Fruit fly (Drosophila melanogaster) whole organism, embryonic: Measurements from ENCODE around the gene CG11596.
A peak's percentile ranks its signal among the peaks of the same experiment; 100 is the strongest.

ENCODE experiments used
- CG10959 ChIP-seq: fragments of 200-800 bp; sonication (Bioruptor generic); IDR thresholded peaks from 2 replicates; pipeline ENCODE4 v1.3.6; 2022; ENCODE audit warnings: missing biosample characterization, missing genetic modification characterization
- CG10979 ChIP-seq: fragments of 200-800 bp; sonication (Bioruptor generic); optimal IDR thresholded peaks from 2 replicates; lab custom pipeline; 2018; ENCODE audit warnings: missing biosample characterization, mild to moderate bottlenecking, missing genetic modification characterization, moderate library complexity
- CG11247 ChIP-seq: fragments of 200-800 bp; sonication (Bioruptor generic); IDR thresholded peaks from 2 replicates; pipeline ENCODE4 v1.3.6; 2022; ENCODE audit warnings: missing biosample characterization, missing genetic modification characterization
- CG11696 ChIP-seq: fragments of 200-800 bp; sonication (Bioruptor generic); IDR thresholded peaks from 2 replicates; pipeline ENCODE4 v1.3.6; 2022; ENCODE audit warnings: missing biosample characterization, missing genetic modification characterization
- CG13296 ChIP-seq: fragments of 200-800 bp; sonication (Bioruptor generic); optimal IDR thresholded peaks from 3 replicates; lab custom pipeline; 2018; ENCODE audit warnings: missing biosample characterization, mild to moderate bottlenecking, missing genetic modification characterization
- CG13894 ChIP-seq: fragments of 200-800 bp; sonication (Bioruptor generic); optimal IDR thresholded peaks from 3 replicates; lab custom pipeline; 2018; ENCODE audit warnings: missing biosample characterization, mild to moderate bottlenecking, missing genetic modification characterization, moderate library complexity
- CG16815 ChIP-seq: fragments of 200-800 bp; sonication (Bioruptor generic); optimal IDR thresholded peaks from 3 replicates; lab custom pipeline; 2017; ENCODE audit warnings: missing biosample characterization, mild to moderate bottlenecking, missing genetic modification characterization
- CG17328 ChIP-seq: fragments of 200-800 bp; sonication (Bioruptor generic); IDR thresholded peaks from 2 replicates; pipeline ENCODE4 v1.3.6; 2022; ENCODE audit warnings: missing biosample characterization, missing genetic modification characterization
- CG2202 ChIP-seq: fragments of 200-800 bp; sonication (Bioruptor generic); optimal IDR thresholded peaks from 2 replicates; lab custom pipeline; 2018; ENCODE audit warnings: missing biosample characterization, mild to moderate bottlenecking, missing genetic modification characterization
- CG34422 ChIP-seq: fragments of 200-800 bp; sonication (Bioruptor generic); IDR thresholded peaks from 3 replicates; pipeline ENCODE4 v1.3.6; 2022; ENCODE audit warnings: missing biosample characterization, missing genetic modification characterization
- CG4820 ChIP-seq: fragments of 200-800 bp; sonication (Bioruptor generic); optimal IDR thresholded peaks from 3 replicates; lab custom pipeline; 2016; ENCODE audit warnings: missing biosample characterization, missing genetic modification characterization
- CG4854 ChIP-seq: fragments of 200-800 bp; sonication (Bioruptor generic); optimal IDR thresholded peaks from 2 replicates; lab custom pipeline; 2016; ENCODE audit warnings: missing biosample characterization, missing genetic modification characterization, inconsistent platforms
- CG6272 ChIP-seq: fragments of 200-800 bp; sonication (Bioruptor generic); IDR thresholded peaks from 2 replicates; pipeline ENCODE4 v1.3.6; 2022; ENCODE audit warnings: missing biosample characterization, missing genetic modification characterization
- CG6683 ChIP-seq: fragments of 200-800 bp; sonication (Bioruptor generic); optimal IDR thresholded peaks from 2 replicates; lab custom pipeline; 2017; ENCODE audit warnings: missing biosample characterization, mild to moderate bottlenecking, missing genetic modification characterization, missing genetic modification reagents
- CG6765 ChIP-seq: fragments of 200-800 bp; sonication (Bioruptor generic); optimal IDR thresholded peaks from 3 replicates; lab custom pipeline; 2017; ENCODE audit warnings: missing biosample characterization, mild to moderate bottlenecking, missing genetic modification characterization
- CG6791 ChIP-seq: fragments of 200-800 bp; sonication (Bioruptor generic); IDR thresholded peaks from 3 replicates; pipeline ENCODE4 v1.3.6; 2022; ENCODE audit warnings: missing biosample characterization, missing genetic modification characterization; ENCODE audit not compliant: partially characterized antibody
- CG6813 ChIP-seq: fragments of 200-800 bp; sonication (Bioruptor generic); optimal IDR thresholded peaks from 2 replicates; lab custom pipeline; 2017; ENCODE audit warnings: missing biosample characterization, missing genetic modification characterization, mild to moderate bottlenecking, moderate library complexity, missing genetic modification reagents
- CG7745 ChIP-seq: fragments of 200-800 bp; sonication (Bioruptor generic); optimal IDR thresholded peaks from 2 replicates; lab custom pipeline; 2018; ENCODE audit warnings: missing biosample characterization, mild to moderate bottlenecking, missing genetic modification characterization, moderate library complexity
- CG7963 ChIP-seq: fragments of 200-800 bp; sonication (Bioruptor generic); IDR thresholded peaks from 3 replicates; pipeline ENCODE4 v1.3.6; 2022; ENCODE audit warnings: missing biosample characterization, missing genetic modification characterization; ENCODE audit not compliant: partially characterized antibody
- CG8478 ChIP-seq: fragments of >200 bp; optimal IDR thresholded peaks from 2 replicates; lab custom pipeline; 2018
- CG9817 ChIP-seq: fragments of 200-800 bp; sonication (Bioruptor generic); optimal IDR thresholded peaks from 2 replicates; lab custom pipeline; 2018; ENCODE audit warnings: missing biosample characterization, mild to moderate bottlenecking, missing genetic modification characterization, moderate library complexity
- Eip74EF ChIP-seq, 2 experiments: fragments of 200-800 bp in 1 of 2; fragments of >200 bp in 1 of 2; sonication (Bioruptor generic) in 1 of 2; optimal IDR thresholded peaks; 2 replicates each; lab custom pipeline; 2017 to 2019; ENCODE audit warnings: missing biosample characterization in 2 of 2, missing genetic modification characterization in 2 of 2, mild to moderate bottlenecking in 1 of 2, moderate library complexity in 1 of 2
- Gug ChIP-seq: fragments of 200-800 bp; sonication (Bioruptor generic); IDR thresholded peaks from 4 replicates; pipeline ENCODE4 v1.3.6; 2022; ENCODE audit warnings: missing biosample characterization, missing genetic modification characterization
- HmgD ChIP-seq: fragments of 200-800 bp; sonication (Bioruptor generic); optimal IDR thresholded peaks from 3 replicates; lab custom pipeline; 2016; ENCODE audit warnings: missing biosample characterization, missing genetic modification characterization
- Hr51 ChIP-seq, 2 experiments: fragments of 200-800 bp; sonication (Bioruptor generic); optimal IDR thresholded peaks; 2 replicates in 1 of 2; 3 replicates in 1 of 2; lab custom pipeline; 2016 to 2018; ENCODE audit warnings: missing biosample characterization in 2 of 2, missing genetic modification characterization in 2 of 2, mild to moderate bottlenecking in 1 of 2, moderate library complexity in 1 of 2
- Hsf ChIP-seq: fragments of 200-800 bp; sonication (Bioruptor generic); optimal IDR thresholded peaks from 3 replicates; lab custom pipeline; 2016; ENCODE audit warnings: missing biosample characterization, missing genetic modification characterization
- MESR4 ChIP-seq: fragments of 200-800 bp; sonication (Bioruptor generic); optimal IDR thresholded peaks from 2 replicates; lab custom pipeline; 2018; ENCODE audit warnings: missing biosample characterization, mild to moderate bottlenecking, missing genetic modification characterization, moderate library complexity
- ase ChIP-seq: fragments of 200-800 bp; sonication (Bioruptor generic); IDR thresholded peaks from 3 replicates; pipeline ENCODE4 v1.3.6; 2022; ENCODE audit warnings: missing biosample characterization, missing genetic modification characterization
- cad ChIP-seq: fragments of >200 bp; optimal IDR thresholded peaks from 2 replicates; lab custom pipeline; 2017; ENCODE audit warnings: missing biosample characterization, missing genetic modification characterization
- cg ChIP-seq: fragments of 200-800 bp; sonication (Bioruptor generic); optimal IDR thresholded peaks from 3 replicates; lab custom pipeline; 2019; ENCODE audit warnings: missing biosample characterization, mild to moderate bottlenecking, missing genetic modification characterization, moderate library complexity
- dimm ChIP-seq: fragments of 200-800 bp; sonication (Bioruptor generic); IDR thresholded peaks from 2 replicates; pipeline ENCODE4 v1.3.6; 2022; ENCODE audit warnings: missing biosample characterization, missing genetic modification characterization
- eve ChIP-seq, 2 experiments: fragments of >200 bp; optimal IDR thresholded peaks; 2 replicates each; lab custom pipeline; 2017; ENCODE audit warnings: missing biosample characterization in 2 of 2, missing genetic modification characterization in 2 of 2
- gce ChIP-seq: fragments of 200-800 bp; sonication (Bioruptor generic); IDR thresholded peaks from 3 replicates; pipeline ENCODE4 v1.3.6; 2022; ENCODE audit warnings: missing biosample characterization, missing genetic modification characterization
- h ChIP-seq: fragments of >200 bp; optimal IDR thresholded peaks from 2 replicates; lab custom pipeline; 2017
- hkb ChIP-seq, 2 experiments: fragments of 200-800 bp in 1 of 2; fragments of >200 bp in 1 of 2; sonication (Bioruptor generic) in 1 of 2; IDR thresholded peaks in 1 of 2; optimal IDR thresholded peaks in 1 of 2; 2 replicates each; pipeline versions ENCODE4 v1.3.6 to Lab custom; 2017 to 2022; ENCODE audit warnings: missing biosample characterization in 1 of 2, missing genetic modification characterization in 1 of 2
- kni ChIP-seq: fragments of 200-800 bp; sonication (Bioruptor generic); optimal IDR thresholded peaks from 3 replicates; lab custom pipeline; 2017; ENCODE audit warnings: mild to moderate bottlenecking, missing biosample characterization, missing genetic modification reagents, missing genetic modification characterization
- lab ChIP-seq: fragments of 200-800 bp; sonication (Bioruptor generic); optimal IDR thresholded peaks from 3 replicates; lab custom pipeline; 2017; ENCODE audit warnings: missing biosample characterization, missing genetic modification characterization, mild to moderate bottlenecking, moderate library complexity, missing genetic modification reagents
- luna ChIP-seq: fragments of 200-800 bp; sonication (Bioruptor generic); optimal IDR thresholded peaks from 2 replicates; lab custom pipeline; 2016; ENCODE audit warnings: missing biosample characterization, missing genetic modification characterization
- nerfin-2 ChIP-seq: fragments of 200-800 bp; sonication (Bioruptor generic); IDR thresholded peaks from 2 replicates; pipeline ENCODE4 v1.3.6; 2022; ENCODE audit warnings: missing biosample characterization, missing genetic modification characterization; ENCODE audit not compliant: partially characterized antibody
- otp ChIP-seq: fragments of 200-800 bp; sonication (Bioruptor generic); IDR thresholded peaks from 3 replicates; pipeline ENCODE4, ENCODE4 v1.3.6; 2022; ENCODE audit warnings: missing biosample characterization, missing genetic modification characterization
- ranshi ChIP-seq: fragments of 200-800 bp; sonication (Bioruptor generic); IDR thresholded peaks from 2 replicates; pipeline ENCODE4 v1.3.6; 2022; ENCODE audit warnings: missing biosample characterization, missing genetic modification characterization
- so ChIP-seq: fragments of 200-800 bp; sonication (Bioruptor generic); IDR thresholded peaks from 3 replicates; pipeline ENCODE4 v1.3.6; 2022; ENCODE audit warnings: missing biosample characterization, missing genetic modification characterization
- sr ChIP-seq: fragments of 200-800 bp; sonication (Bioruptor generic); IDR thresholded peaks from 3 replicates; pipeline ENCODE4 v1.3.6; 2022; ENCODE audit warnings: missing biosample characterization, missing genetic modification characterization
- stc ChIP-seq: fragments of 200-800 bp; sonication (Bioruptor generic); IDR thresholded peaks from 2 replicates; pipeline ENCODE4 v1.3.6; 2022; ENCODE audit warnings: missing biosample characterization, missing genetic modification characterization
- tio ChIP-seq: fragments of 200-800 bp; sonication (Bioruptor generic); optimal IDR thresholded peaks from 2 replicates; lab custom pipeline; 2017; ENCODE audit warnings: missing biosample characterization, missing genetic modification characterization, inconsistent platforms
- ttk ChIP-seq: fragments of 200-800 bp; sonication (Bioruptor generic); IDR thresholded peaks from 2 replicates; pipeline ENCODE4 v2.1.2; 2022; ENCODE audit warnings: missing biosample characterization, missing genetic modification characterization
- twi ChIP-seq: fragments of 200-800 bp; optimal IDR thresholded peaks from 2 replicates; lab custom pipeline; 2019; ENCODE audit warnings: missing biosample characterization, mild to moderate bottlenecking, missing genetic modification characterization, moderate library complexity
- unpg ChIP-seq: fragments of 200-800 bp; sonication (Bioruptor generic); optimal IDR thresholded peaks from 3 replicates; lab custom pipeline; 2018; ENCODE audit warnings: missing biosample characterization, mild to moderate bottlenecking, missing genetic modification characterization, moderate library complexity

CG11596 gene

dm6 chrX:1968581-1969258 lies 41.2 kb downstream of the CG11596 start (continued):
- TF ChIP-seq dimm = peak; percentile 24; the same call in 1 of the 2 replicates
- TF ChIP-seq cg = peak; percentile 58
- TF ChIP-seq Hr51 (GFP tag; optimal IDR thresholded peaks at IDR 0.05; lab: Kevin White, UChicago) = peak in 1 of 2 experiments; percentile 75
- peak; percentile 39 for TF ChIP-seq Hsf (GFP tag; lab: Kevin White, UChicago)
- TF ChIP-seq cad (GFP tag; lab: Kevin White, UChicago) = no peak
- TF ChIP-seq CG10959 (GFP tag; lab: Robert Waterston, UW) = no peak
- peak; percentile 37 for TF ChIP-seq CG8478 (lab: Kevin White, UChicago)
- 0 out of 3 replicates have a peak, but pooled peaks have one; percentile 46 for TF ChIP-seq ase (GFP tag; lab: Robert Waterston, UW)
- TF ChIP-seq hkb (optimal IDR thresholded peaks at IDR 0.05; lab: Kevin White, UChicago) = no peak
- TF ChIP-seq hkb (GFP tag; IDR thresholded peaks at IDR 0.05; lab: Robert Waterston, UW) = peak; percentile 66
- TF ChIP-seq CG7745 (tag; lab: Kevin White, UChicago) = no peak
- no peak for TF ChIP-seq CG6765 (GFP tag; lab: Kevin White, UChicago)
- TF ChIP-seq h (lab: Kevin White, UChicago) = no peak
- peak; percentile 55 for TF ChIP-seq lab
- peak; percentile 15 for TF ChIP-seq CG9817 (tag; lab: Kevin White, UChicago)
- peak; percentile 64 for TF ChIP-seq kni
- no peak for TF ChIP-seq CG7963
- peak; percentile 16 for TF ChIP-seq CG13296
- peak; percentile 56 for TF ChIP-seq CG17328 (GFP tag; lab: Robert Waterston, UW)
- no peak for TF ChIP-seq tio
- TF ChIP-seq CG13894 (tag; lab: Kevin White, UChicago) = no peak
- no peak for TF ChIP-seq CG11247 (GFP tag; lab: Robert Waterston, UW)
- peak in 1 of 2 experiments; percentile 72 for TF ChIP-seq Eip74EF (GFP tag; optimal IDR thresholded peaks at IDR 0.05; lab: Kevin White, UChicago)
- peak; percentile 78; the same call in 1 of the 2 replicates for TF ChIP-seq CG11696 (GFP tag; lab: Robert Waterston, UW)
- TF ChIP-seq nerfin-2 (GFP tag; lab: Robert Waterston, UW) = no peak
- 0 out of 3 replicates have a peak, but pooled peaks have one; percentile 15 for TF ChIP-seq sr (GFP tag; lab: Robert Waterston, UW)
- no peak for TF ChIP-seq HmgD
- TF ChIP-seq MESR4 = no peak
- no peak for TF ChIP-seq CG6791 (GFP tag; lab: Robert Waterston, UW)
- TF ChIP-seq otp (GFP tag; lab: Robert Waterston, UW) = 0 out of 3 replicates have a peak, but pooled peaks have one; percentile 31
- TF ChIP-seq CG6683 (GFP tag; lab: Kevin White, UChicago) = no peak
- peak; percentile 70 for TF ChIP-seq unpg (GFP tag; lab: Kevin White, UChicago)
- TF ChIP-seq CG34422 = peak; percentile 59; the same call in 2 of the 3 replicates
- TF ChIP-seq eve (GFP tag; optimal IDR thresholded peaks at IDR 0.05; lab: Kevin White, UChicago) = peak in 1 of 2 experiments; percentile 81
- TF ChIP-seq gce (GFP tag; lab: Robert Waterston, UW) = 0 out of 3 replicates have a peak, but pooled peaks have one; percentile 56
- TF ChIP-seq Gug (GFP tag; lab: Robert Waterston, UW) = peak; percentile 27; the same call in 2 of the 4 replicates
- TF ChIP-seq CG4854 = no peak
- peak; percentile 54; the same call in 1 of the 2 replicates for TF ChIP-seq ttk (GFP tag; lab: Robert Waterston, UW)
- TF ChIP-seq CG2202 (tag; lab: Kevin White, UChicago) = peak; percentile 16
- TF ChIP-seq twi (tag; lab: Kevin White, UChicago) = peak; percentile 21
- TF ChIP-seq ranshi (GFP tag; lab: Robert Waterston, UW) = peak; percentile 43; the same call in 1 of the 2 replicates
- no peak for TF ChIP-seq CG16815
- peak; percentile 45 for TF ChIP-seq CG4820 (GFP tag; lab: Kevin White, UChicago)
- peak; percentile 61 for TF ChIP-seq CG10979 (tag; lab: Kevin White, UChicago)
- TF ChIP-seq luna (GFP tag; lab: Kevin White, UChicago) = no peak
- no peak for TF ChIP-seq CG6813 (GFP tag; lab: Kevin White, UChicago)
- TF ChIP-seq so = peak; percentile 66; the same call in 1 of the 3 replicates
- TF ChIP-seq CG6272 (GFP tag; lab: Robert Waterston, UW) = no peak
- peak; percentile 56 for TF ChIP-seq stc
